Worm (Caenorhabditis elegans) whole organism, early embryonic: ENCODE results near the gene snx-14.

ENCODE experiments used
- B0310.2 ChIP-seq: sonication (generic microtip); optimal IDR thresholded peaks from 2 replicates; lab custom pipeline; 2016; ENCODE audit warnings: mild to moderate bottlenecking, missing genetic modification characterization, missing compliant biosample characterization
- F13C5.2 ChIP-seq: sonication (generic microtip); optimal IDR thresholded peaks from 2 replicates; lab custom pipeline; 2017; ENCODE audit warnings: mild to moderate bottlenecking, missing genetic modification characterization, inconsistent platforms, missing compliant biosample characterization
- aly-1 ChIP-seq: sonication (generic microtip); optimal IDR thresholded peaks from 2 replicates; lab custom pipeline; 2016; ENCODE audit warnings: missing genetic modification characterization, missing compliant biosample characterization
- ama-1 ChIP-seq: fragments of 150-350 bp; optimal IDR thresholded peaks from 2 replicates; lab custom pipeline; 2014
- ceh-13 ChIP-seq: fragments of 200-800 bp; sonication (Bioruptor generic); optimal IDR thresholded peaks from 2 replicates; lab custom pipeline; 2018; ENCODE audit warnings: mild to moderate bottlenecking, missing genetic modification characterization, missing compliant biosample characterization
- ceh-36 ChIP-seq: sonication (generic microtip); optimal IDR thresholded peaks from 2 replicates; lab custom pipeline; 2016; ENCODE audit warnings: missing genetic modification characterization, inconsistent platforms, missing compliant biosample characterization
- ets-7 ChIP-seq: sonication (generic microtip); optimal IDR thresholded peaks from 2 replicates; lab custom pipeline; 2016; ENCODE audit warnings: missing genotype, missing genetic modification characterization, missing compliant biosample characterization
- flt-1 ChIP-seq: fragments of 200-800 bp; sonication (Bioruptor generic); IDR thresholded peaks from 2 replicates; pipeline ENCODE4 v1.3.6; 2022; ENCODE audit warnings: missing genetic modification characterization, missing compliant biosample characterization
- hmbx-1 ChIP-seq: sonication (generic microtip); optimal IDR thresholded peaks from 2 replicates; lab custom pipeline; 2016; ENCODE audit warnings: mild to moderate bottlenecking, missing genetic modification characterization, missing compliant biosample characterization
- hmg-4 ChIP-seq: fragments of 200-800 bp; sonication (Bioruptor generic); optimal IDR thresholded peaks from 2 replicates; lab custom pipeline; 2018; ENCODE audit warnings: mild to moderate bottlenecking, missing genetic modification characterization, missing compliant biosample characterization
- hnd-1 ChIP-seq: sonication (generic microtip); optimal IDR thresholded peaks from 2 replicates; lab custom pipeline; 2016; ENCODE audit warnings: missing genetic modification characterization, missing compliant biosample characterization
- pes-1 ChIP-seq: fragments of 200-800 bp; sonication (Bioruptor generic); IDR thresholded peaks from 2 replicates; pipeline ENCODE4 v1.3.6; 2022; ENCODE audit warnings: missing genetic modification reagents, missing genetic modification characterization, missing compliant biosample characterization
- scrt-1 ChIP-seq: fragments of 200-800 bp; sonication (Bioruptor generic); IDR thresholded peaks from 2 replicates; pipeline ENCODE4 v1.3.6; 2022; ENCODE audit warnings: missing genetic modification characterization, missing compliant biosample characterization
- sea-1 ChIP-seq: fragments of 200-800 bp; sonication (Bioruptor generic); conservative IDR thresholded peaks from 2 replicates; pipeline ENCODE4 v1.3.6; 2022; ENCODE audit warnings: missing genetic modification characterization, missing compliant biosample characterization
- tbx-11 ChIP-seq: fragments of 200-800 bp; sonication (Bioruptor generic); IDR thresholded peaks from 2 replicates; pipeline ENCODE4 v1.3.6; 2022; ENCODE audit warnings: missing genetic modification characterization, missing compliant biosample characterization
- tbx-37 ChIP-seq: fragments of 200-800 bp; sonication (Bioruptor generic); conservative IDR thresholded peaks from 2 replicates; pipeline ENCODE4 v1.3.6; 2022; ENCODE audit warnings: missing genetic modification reagents, missing genetic modification characterization, missing compliant biosample characterization
- tra-4 ChIP-seq: sonication (generic microtip); optimal IDR thresholded peaks from 2 replicates; lab custom pipeline; 2017; ENCODE audit warnings: missing genetic modification characterization, missing compliant biosample characterization

The snx-14 gene

DNA sequence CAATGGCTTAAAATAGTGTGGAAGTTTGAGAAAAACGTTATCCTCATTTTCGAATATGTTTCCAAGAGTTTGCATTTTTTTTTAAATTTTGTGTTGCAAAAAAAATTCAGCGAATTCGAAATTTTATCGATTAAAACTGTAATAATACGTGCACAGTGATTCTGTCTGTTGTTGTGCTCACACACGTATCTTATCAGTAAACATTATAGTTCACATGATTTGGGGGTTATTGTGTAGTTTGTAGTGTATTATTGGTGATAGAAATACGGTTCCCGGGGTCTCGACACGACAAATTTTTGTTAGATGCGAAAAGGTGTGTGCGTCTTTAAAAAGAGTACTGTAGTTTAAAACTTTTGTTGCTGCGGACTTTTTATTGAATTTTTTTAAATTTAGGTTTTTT, 35.3 kb downstream of the snx-14 start, which contains the start of gene drr-1:
TSS of gene drr-1 (minus strand) at position 183 of the 400 bp plus-strand sequence.
- TF ChIP-seq tra-4 (tag; lab: Kevin White, UChicago) (no peak), aly-1 (tag; lab: Kevin White, UChicago) (no peak), scrt-1 (no peak)

DNA sequence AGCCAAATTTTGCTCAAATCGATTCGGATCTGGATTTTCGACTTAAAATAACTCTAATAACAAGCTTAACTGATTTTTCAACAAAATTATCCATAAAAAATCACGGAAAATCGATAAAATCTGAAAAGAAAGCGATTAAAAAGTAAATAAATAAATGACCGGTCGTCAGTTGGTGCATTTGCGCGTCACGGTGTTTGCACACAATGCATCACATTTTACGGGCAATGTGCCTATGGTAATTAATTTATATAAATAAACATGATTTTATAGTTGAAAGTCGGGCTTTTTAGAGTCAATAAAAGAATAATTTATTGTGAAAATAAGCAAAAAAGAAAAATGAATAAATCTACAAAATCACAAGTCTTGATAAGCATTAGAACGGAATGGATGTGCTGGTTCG, 36.3 kb downstream of the snx-14 start:
- TF ChIP-seq ets-7 (tag; lab: Kevin White, UChicago) (no peak), pes-1 (GFP tag; lab: Robert Waterston, UW) (no peak), ceh-36 (tag; lab: Kevin White, UChicago) (no peak), aly-1 (tag; lab: Kevin White, UChicago) (no peak), hmbx-1 (tag; lab: Kevin White, UChicago) (no peak), scrt-1 (no peak), sea-1 (GFP tag; lab: Robert Waterston, UW) (no peak), flt-1 (no peak), hmg-4 (GFP tag; lab: Kevin White, UChicago) (no peak), ceh-13 (GFP tag; lab: Kevin White, UChicago) (no peak), tbx-37 (no peak), B0310.2 (tag; lab: Kevin White, UChicago) (no peak), F13C5.2 (tag; lab: Kevin White, UChicago) (no peak), hnd-1 (tag; lab: Kevin White, UChicago) (no peak), tbx-11 (GFP tag; lab: Robert Waterston, UW) (no peak), ama-1 (lab: Kevin White, UChicago) (no peak), tra-4 (tag; lab: Kevin White, UChicago) (no peak)

DNA sequence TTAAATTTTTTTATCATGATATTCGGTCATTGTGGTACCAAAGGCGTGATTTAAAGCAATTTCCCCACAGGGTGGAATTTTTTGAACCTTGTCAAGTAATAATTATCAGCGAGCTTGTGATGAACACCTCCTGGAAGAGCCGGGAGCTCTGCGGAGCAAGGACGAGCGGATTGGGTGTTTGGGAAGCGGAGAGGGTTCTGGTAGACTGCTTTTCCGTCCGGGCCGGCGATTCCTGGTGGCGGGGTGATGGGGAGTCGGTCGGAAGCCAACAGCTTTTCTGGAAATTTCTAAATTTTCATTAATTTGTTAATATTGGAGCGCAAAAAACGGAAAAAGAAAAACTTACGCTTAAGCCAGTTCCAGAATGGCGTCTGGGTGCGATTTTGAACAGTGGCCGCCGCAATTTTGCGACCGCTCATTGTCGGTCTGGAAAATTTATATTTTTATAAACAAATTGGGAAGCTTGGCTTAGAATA, 36.8 kb downstream of the snx-14 start, which contains the start of gene ndua-7:
TSS of gene ndua-7 (minus strand) at position 426 of the 476 bp plus-strand sequence.
- TF ChIP-seq scrt-1 = 0 out of 2 replicates have a peak, but pooled peaks have one; percentile 21
- no peak for TF ChIP-seq tra-4 (tag; lab: Kevin White, UChicago)
- no peak for TF ChIP-seq aly-1 (tag; lab: Kevin White, UChicago)
- no peak for TF ChIP-seq sea-1 (GFP tag; lab: Robert Waterston, UW)

DNA sequence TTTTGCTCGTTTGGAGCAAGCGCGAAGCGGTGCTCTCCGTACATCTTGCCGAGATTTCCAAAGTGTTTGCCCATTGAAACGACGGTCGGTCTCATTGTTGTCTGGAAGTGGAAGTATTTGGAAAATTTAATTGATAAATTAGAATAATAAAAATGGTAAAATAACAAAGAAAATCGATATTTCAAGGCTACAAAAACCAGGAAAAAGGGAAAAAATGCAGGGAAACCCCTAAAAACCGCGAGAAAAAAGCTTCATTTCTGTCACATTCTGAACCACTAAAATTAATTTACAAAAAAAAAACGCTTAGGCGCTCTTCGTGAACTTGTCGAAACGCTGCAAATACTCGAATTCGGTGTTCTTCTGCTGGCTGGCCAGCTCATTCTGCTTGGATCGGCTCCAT, 38.1 kb downstream of the snx-14 start, which contains the start of gene F45H10.2:
TSS of gene F45H10.2 (minus strand) at position 101 of the 400 bp plus-strand sequence.
- no peak for TF ChIP-seq tbx-37
- no peak for TF ChIP-seq hmg-4 (GFP tag; lab: Kevin White, UChicago)
- no peak for TF ChIP-seq F13C5.2 (tag; lab: Kevin White, UChicago)
- TF ChIP-seq ets-7 (tag; lab: Kevin White, UChicago) = no peak
- no peak for TF ChIP-seq flt-1
- TF ChIP-seq ceh-36 (tag; lab: Kevin White, UChicago) = no peak
- TF ChIP-seq hnd-1 (tag; lab: Kevin White, UChicago) = no peak
- no peak for TF ChIP-seq hmbx-1 (tag; lab: Kevin White, UChicago)
- no peak for TF ChIP-seq pes-1 (GFP tag; lab: Robert Waterston, UW)
- no peak for TF ChIP-seq ama-1 (lab: Kevin White, UChicago)
- TF ChIP-seq tra-4 (tag; lab: Kevin White, UChicago) = no peak
- no peak for TF ChIP-seq B0310.2 (tag; lab: Kevin White, UChicago)
- no peak for TF ChIP-seq scrt-1
- no peak for TF ChIP-seq tbx-11 (GFP tag; lab: Robert Waterston, UW)
- no peak for TF ChIP-seq sea-1 (GFP tag; lab: Robert Waterston, UW)
- no peak for TF ChIP-seq aly-1 (tag; lab: Kevin White, UChicago)
- TF ChIP-seq ceh-13 (GFP tag; lab: Kevin White, UChicago) = no peak

DNA sequence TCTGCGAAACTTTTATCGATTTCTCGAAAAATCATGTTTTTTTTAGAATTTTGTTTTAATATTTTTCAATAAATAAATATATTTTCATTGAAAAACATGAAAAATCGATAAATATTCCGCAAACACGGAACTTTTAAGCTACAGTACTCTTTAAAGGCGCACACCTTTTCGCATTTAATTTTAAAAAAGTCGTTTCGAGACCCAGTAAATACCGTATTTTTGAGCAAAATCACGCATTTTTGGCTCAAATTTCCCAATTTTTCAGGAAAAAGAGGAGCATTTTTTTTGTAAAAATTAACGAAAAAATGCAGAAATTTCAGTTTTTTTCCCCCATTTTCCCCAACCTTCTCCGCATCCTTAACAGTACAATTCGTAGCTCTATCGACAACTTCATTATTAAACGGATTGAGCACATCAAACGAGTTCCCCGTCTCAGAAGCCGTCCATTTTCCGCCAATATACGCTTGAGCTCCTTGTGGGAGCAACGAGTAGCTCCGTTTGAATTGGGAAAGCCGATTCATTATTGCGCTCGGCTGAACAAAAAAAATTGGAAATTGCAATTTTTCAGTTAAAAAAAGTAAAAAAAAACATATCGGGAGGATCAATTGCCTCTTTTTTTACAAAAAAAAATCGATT, 39.6 kb downstream of the snx-14 start, which contains the start of gene alh-7:
TSS of gene alh-7 (minus strand) at position 533 of the 636 bp plus-strand sequence.
- TF ChIP-seq ceh-13 (GFP tag; lab: Kevin White, UChicago) = no peak
- TF ChIP-seq sea-1 (GFP tag; lab: Robert Waterston, UW) = no peak
- no peak for TF ChIP-seq F13C5.2 (tag; lab: Kevin White, UChicago)
- no peak for TF ChIP-seq ets-7 (tag; lab: Kevin White, UChicago)
- TF ChIP-seq tbx-11 (GFP tag; lab: Robert Waterston, UW) = no peak
- TF ChIP-seq hnd-1 (tag; lab: Kevin White, UChicago) = no peak
- TF ChIP-seq ceh-36 (tag; lab: Kevin White, UChicago) = no peak
- no peak for TF ChIP-seq tra-4 (tag; lab: Kevin White, UChicago)
- TF ChIP-seq ama-1 (lab: Kevin White, UChicago) = no peak
- no peak for TF ChIP-seq flt-1
- no peak for TF ChIP-seq tbx-37
- no peak for TF ChIP-seq pes-1 (GFP tag; lab: Robert Waterston, UW)
- no peak for TF ChIP-seq hmg-4 (GFP tag; lab: Kevin White, UChicago)
- TF ChIP-seq scrt-1 = no peak
- no peak for TF ChIP-seq aly-1 (tag; lab: Kevin White, UChicago)

DNA sequence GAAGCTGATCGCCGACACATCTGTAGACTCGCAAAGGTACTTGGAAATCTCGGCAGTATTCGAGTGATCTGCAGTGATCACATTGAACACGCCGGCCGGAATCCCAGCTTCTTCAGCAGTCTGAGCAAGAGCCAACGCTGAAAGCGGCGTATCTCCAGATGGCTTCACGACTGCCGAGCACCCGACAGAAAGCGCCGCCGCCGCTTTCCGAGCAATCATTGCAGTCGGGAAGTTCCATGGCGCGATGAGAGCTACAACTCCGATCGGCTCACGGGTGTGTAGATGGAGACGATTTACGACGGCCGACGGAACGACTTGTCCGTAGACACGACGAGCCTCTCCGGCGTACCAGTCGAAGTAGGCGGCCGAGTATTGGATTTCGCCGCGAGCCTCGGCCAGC, 41.1 kb downstream of the snx-14 start:
- TF ChIP-seq aly-1 (tag; lab: Kevin White, UChicago) (peak; percentile 10), hnd-1 (tag; lab: Kevin White, UChicago) (no peak)

DNA sequence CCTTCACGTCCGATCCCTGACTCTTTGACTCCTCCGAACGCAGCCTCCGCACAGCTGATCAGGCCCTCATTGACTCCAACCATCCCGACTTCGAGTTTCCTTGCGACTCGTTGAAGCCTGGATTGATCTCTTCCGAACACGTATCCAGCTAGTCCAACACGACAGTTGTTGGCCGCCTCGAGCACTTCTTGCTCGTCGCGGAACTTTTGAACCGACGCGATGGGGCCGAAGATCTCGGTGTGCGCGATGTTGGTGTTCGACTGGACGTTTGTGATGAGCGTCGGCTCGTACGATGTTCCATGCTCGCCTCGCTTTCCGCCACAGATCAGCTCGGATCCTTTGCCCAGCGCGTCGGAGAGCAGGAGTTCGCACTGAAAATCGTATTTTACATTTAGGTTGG, 43.5 kb downstream of the snx-14 start:
- TF ChIP-seq B0310.2 (tag; lab: Kevin White, UChicago) = no peak
- no peak for TF ChIP-seq ama-1 (lab: Kevin White, UChicago)
- no peak for TF ChIP-seq tra-4 (tag; lab: Kevin White, UChicago)
- no peak for TF ChIP-seq hnd-1 (tag; lab: Kevin White, UChicago)
- no peak for TF ChIP-seq hmbx-1 (tag; lab: Kevin White, UChicago)
- TF ChIP-seq flt-1 = no peak
- no peak for TF ChIP-seq ceh-13 (GFP tag; lab: Kevin White, UChicago)
- TF ChIP-seq scrt-1 = no peak
- no peak for TF ChIP-seq tbx-11 (GFP tag; lab: Robert Waterston, UW)
- TF ChIP-seq sea-1 (GFP tag; lab: Robert Waterston, UW) = no peak
- TF ChIP-seq ets-7 (tag; lab: Kevin White, UChicago) = no peak
- TF ChIP-seq tbx-37 = no peak
- TF ChIP-seq pes-1 (GFP tag; lab: Robert Waterston, UW) = no peak
- TF ChIP-seq aly-1 (tag; lab: Kevin White, UChicago) = no peak
- TF ChIP-seq ceh-36 (tag; lab: Kevin White, UChicago) = no peak
- TF ChIP-seq F13C5.2 (tag; lab: Kevin White, UChicago) = no peak
- TF ChIP-seq hmg-4 (GFP tag; lab: Kevin White, UChicago) = no peak
